Fruit fly (Drosophila melanogaster) whole organism, embryonic: ENCODE data around the gene Polr2I.
A peak's percentile ranks its signal among the peaks of the same experiment; 100 is the strongest.

ENCODE experiments used
- Aef1 ChIP-seq: fragments of 200-800 bp; sonication (Bioruptor generic); IDR thresholded peaks from 3 replicates; pipeline ENCODE4 v1.3.6; 2022; ENCODE audit warnings: missing biosample characterization, missing genetic modification characterization
- Antp ChIP-seq: fragments of 200-800 bp; sonication (Bioruptor generic); optimal IDR thresholded peaks from 3 replicates; lab custom pipeline; 2016; ENCODE audit warnings: missing biosample characterization, missing genetic modification characterization
- Awh ChIP-seq: fragments of 200-800 bp; sonication (Bioruptor generic); IDR thresholded peaks from 2 replicates; pipeline ENCODE4, ENCODE4 v1.3.6; 2022; ENCODE audit warnings: missing biosample characterization, missing genetic modification characterization
- CG10431 ChIP-seq: fragments of 200-800 bp; sonication (Bioruptor generic); optimal IDR thresholded peaks from 3 replicates; lab custom pipeline; 2018; ENCODE audit warnings: missing biosample characterization, mild to moderate bottlenecking, missing genetic modification characterization
- CG11085 ChIP-seq: fragments of 200-800 bp; sonication (Bioruptor generic); IDR thresholded peaks from 2 replicates; pipeline ENCODE4 v1.3.6; 2022; ENCODE audit warnings: missing biosample characterization, missing genetic modification characterization
- CG11456 ChIP-seq: fragments of 200-800 bp; sonication (Bioruptor generic); IDR thresholded peaks from 3 replicates; pipeline ENCODE4 v1.3.6; 2022; ENCODE audit warnings: missing biosample characterization, missing genetic modification characterization
- CG11696 ChIP-seq: fragments of 200-800 bp; sonication (Bioruptor generic); IDR thresholded peaks from 2 replicates; pipeline ENCODE4 v1.3.6; 2022; ENCODE audit warnings: missing biosample characterization, missing genetic modification characterization
- CG13775 ChIP-seq: fragments of 200-800 bp; sonication (Bioruptor generic); optimal IDR thresholded peaks from 3 replicates; lab custom pipeline; 2017; ENCODE audit warnings: missing biosample characterization, mild to moderate bottlenecking, missing genetic modification characterization
- CG16779 ChIP-seq: fragments of 200-800 bp; sonication (Bioruptor generic); IDR thresholded peaks from 2 replicates; pipeline ENCODE4 v1.3.6; 2022; ENCODE audit warnings: missing biosample characterization, missing genetic modification characterization
- CG17829 ChIP-seq: fragments of 200-800 bp; optimal IDR thresholded peaks from 2 replicates; lab custom pipeline; 2019; ENCODE audit warnings: missing biosample characterization, mild to moderate bottlenecking, missing genetic modification characterization, moderate library complexity
- CG18262 ChIP-seq: fragments of 200-800 bp; optimal IDR thresholded peaks from 3 replicates; lab custom pipeline; 2019; ENCODE audit warnings: missing biosample characterization, mild to moderate bottlenecking, missing genetic modification characterization, moderate library complexity
- CG2875 ChIP-seq: fragments of 200-800 bp; sonication (Bioruptor generic); optimal IDR thresholded peaks from 2 replicates; lab custom pipeline; 2017; ENCODE audit warnings: missing biosample characterization, mild to moderate bottlenecking, missing genetic modification characterization, missing genetic modification reagents
- CG32772 ChIP-seq: fragments of 200-800 bp; sonication (Bioruptor generic); IDR thresholded peaks from 2 replicates; pipeline ENCODE4 v1.3.6; 2022; ENCODE audit warnings: missing biosample characterization, missing genetic modification characterization
- CG33213 ChIP-seq: fragments of 200-800 bp; sonication (Bioruptor generic); optimal IDR thresholded peaks from 3 replicates; lab custom pipeline; 2016; ENCODE audit warnings: missing biosample characterization, missing genetic modification characterization
- CG3838 ChIP-seq: fragments of 200-800 bp; sonication (Bioruptor generic); optimal IDR thresholded peaks from 3 replicates; lab custom pipeline; 2016; ENCODE audit warnings: missing biosample characterization, missing genetic modification characterization
- CG4854 ChIP-seq: fragments of 200-800 bp; sonication (Bioruptor generic); optimal IDR thresholded peaks from 2 replicates; lab custom pipeline; 2016; ENCODE audit warnings: missing biosample characterization, missing genetic modification characterization, inconsistent platforms
- CG7372 ChIP-seq: fragments of 200-800 bp; sonication (Bioruptor generic); IDR thresholded peaks from 2 replicates; pipeline ENCODE4 v1.3.6; 2022; ENCODE audit warnings: missing biosample characterization, missing genetic modification characterization
- CG7786 ChIP-seq: fragments of 200-800 bp; sonication (Bioruptor generic); optimal IDR thresholded peaks from 2 replicates; lab custom pipeline; 2016; ENCODE audit warnings: missing biosample characterization, missing genetic modification characterization
- CG8290 ChIP-seq, 3 experiments: fragments of 200-800 bp; sonication (Bioruptor generic); optimal IDR thresholded peaks; 2 replicates each; lab custom pipeline; 2016 to 2019; ENCODE audit warnings: missing biosample characterization in 3 of 3, missing genetic modification characterization in 3 of 3, mild to moderate bottlenecking in 2 of 3, moderate library complexity in 1 of 3
- CHES-1-like ChIP-seq: fragments of 200-800 bp; sonication (Bioruptor generic); optimal IDR thresholded peaks from 2 replicates; lab custom pipeline; 2016; ENCODE audit warnings: missing biosample characterization, missing genetic modification characterization
- Dfd ChIP-seq, 2 experiments: fragments of >200 bp; optimal IDR thresholded peaks; 2 replicates each; lab custom pipeline; 2017; ENCODE audit warnings: missing biosample characterization in 2 of 2, missing genetic modification characterization in 2 of 2
- Doc2 ChIP-seq: fragments of 200-800 bp; sonication (Bioruptor generic); IDR thresholded peaks from 2 replicates; pipeline ENCODE4 v1.3.6; 2022; ENCODE audit warnings: missing biosample characterization, missing genetic modification characterization
- Doc3 ChIP-seq: fragments of 200-800 bp; sonication (Bioruptor generic); IDR thresholded peaks from 3 replicates; pipeline ENCODE4 v1.3.6; 2022; ENCODE audit warnings: missing biosample characterization, missing genetic modification characterization; ENCODE audit not compliant: partially characterized antibody
- H15 ChIP-seq: fragments of 200-800 bp; sonication (Bioruptor generic); IDR thresholded peaks from 3 replicates; pipeline ENCODE4 v1.3.6; 2022; ENCODE audit warnings: missing biosample characterization, missing genetic modification characterization
- Hr3 ChIP-seq: fragments of 200-800 bp; sonication (Bioruptor generic); optimal IDR thresholded peaks from 3 replicates; lab custom pipeline; 2016; ENCODE audit warnings: missing biosample characterization, missing genetic modification characterization
- Lhr ChIP-seq: fragments of 200-800 bp; sonication (Bioruptor generic); optimal IDR thresholded peaks from 3 replicates; lab custom pipeline; 2017; ENCODE audit warnings: mild to moderate bottlenecking, missing biosample characterization, missing genetic modification reagents, missing genetic modification characterization
- Myb ChIP-seq: fragments of 200-800 bp; sonication (Bioruptor generic); optimal IDR thresholded peaks from 2 replicates; lab custom pipeline; 2016; ENCODE audit warnings: missing biosample characterization, missing genetic modification characterization
- Nf-YB ChIP-seq: fragments of 200-800 bp; sonication (Bioruptor generic); optimal IDR thresholded peaks from 3 replicates; lab custom pipeline; 2019; ENCODE audit warnings: missing biosample characterization, mild to moderate bottlenecking, missing genetic modification characterization, moderate library complexity
- NfI ChIP-seq: fragments of 200-800 bp; sonication (Bioruptor generic); optimal IDR thresholded peaks from 3 replicates; lab custom pipeline; 2018; ENCODE audit warnings: missing biosample characterization, mild to moderate bottlenecking, missing genetic modification characterization, moderate library complexity
- Sin3A ChIP-seq: fragments of >200 bp; optimal IDR thresholded peaks from 2 replicates; lab custom pipeline; 2018
- TFAM ChIP-seq: fragments of 200-800 bp; sonication (Bioruptor generic); optimal IDR thresholded peaks from 2 replicates; lab custom pipeline; 2017; ENCODE audit warnings: missing biosample characterization, missing genetic modification characterization, inconsistent platforms
- Vsx1 ChIP-seq: fragments of 200-800 bp; sonication (Bioruptor generic); optimal IDR thresholded peaks from 2 replicates; lab custom pipeline; 2017; ENCODE audit warnings: missing biosample characterization, mild to moderate bottlenecking, missing genetic modification characterization, missing genetic modification reagents
- ash1 ChIP-seq: fragments of 200-800 bp; sonication (Bioruptor generic); optimal IDR thresholded peaks from 2 replicates; lab custom pipeline; 2018; ENCODE audit warnings: missing biosample characterization, mild to moderate bottlenecking, missing genetic modification characterization
- cas ChIP-seq: fragments of 200-800 bp; sonication (Bioruptor generic); IDR thresholded peaks from 2 replicates; pipeline ENCODE4 v1.3.6; 2022; ENCODE audit warnings: missing biosample characterization, missing genetic modification characterization
- chn ChIP-seq: fragments of 200-800 bp; sonication (Bioruptor generic); optimal IDR thresholded peaks from 2 replicates; lab custom pipeline; 2016; ENCODE audit warnings: missing biosample characterization, missing genetic modification characterization
- croc ChIP-seq: fragments of 200-800 bp; sonication (Bioruptor generic); conservative IDR thresholded peaks from 3 replicates; pipeline ENCODE4 v1.3.6; 2022; ENCODE audit warnings: missing biosample characterization, missing genetic modification characterization
- da ChIP-seq: fragments of 200-800 bp; sonication (Bioruptor generic); optimal IDR thresholded peaks from 2 replicates; lab custom pipeline; 2016; ENCODE audit warnings: missing biosample characterization, missing genetic modification characterization
- dimm ChIP-seq: fragments of 200-800 bp; sonication (Bioruptor generic); IDR thresholded peaks from 2 replicates; pipeline ENCODE4 v1.3.6; 2022; ENCODE audit warnings: missing biosample characterization, missing genetic modification characterization
- gt ChIP-seq: fragments of 200-800 bp; sonication (Bioruptor generic); IDR thresholded peaks from 2 replicates; pipeline ENCODE4 v1.3.6; 2022; ENCODE audit warnings: missing biosample characterization, missing genetic modification characterization
- inv ChIP-seq: fragments of 200-800 bp; sonication (Bioruptor generic); IDR thresholded peaks from 2 replicates; pipeline ENCODE4 v1.3.6; 2022; ENCODE audit warnings: missing biosample characterization, missing genetic modification characterization; ENCODE audit not compliant: partially characterized antibody
- ken ChIP-seq: fragments of 200-800 bp; sonication (Bioruptor generic); IDR thresholded peaks from 3 replicates; pipeline ENCODE4 v1.3.6; 2022; ENCODE audit warnings: missing biosample characterization, missing genetic modification characterization
- nom ChIP-seq: fragments of 200-800 bp; sonication (Bioruptor generic); optimal IDR thresholded peaks from 2 replicates; lab custom pipeline; 2017; ENCODE audit warnings: missing biosample characterization, missing genetic modification characterization, mild to moderate bottlenecking, moderate library complexity, missing genetic modification reagents
- oc ChIP-seq: fragments of 200-800 bp; sonication (Bioruptor generic); optimal IDR thresholded peaks from 2 replicates; lab custom pipeline; 2018; ENCODE audit warnings: missing biosample characterization, mild to moderate bottlenecking, missing genetic modification characterization, moderate library complexity
- p53 ChIP-seq: fragments of 200-800 bp; sonication (Bioruptor generic); optimal IDR thresholded peaks from 2 replicates; lab custom pipeline; 2016; ENCODE audit warnings: missing biosample characterization, missing genetic modification characterization
- pb ChIP-seq: fragments of 200-800 bp; sonication (Bioruptor generic); optimal IDR thresholded peaks from 3 replicates; lab custom pipeline; 2016; ENCODE audit warnings: missing biosample characterization, missing genetic modification characterization
- peb ChIP-seq: fragments of 200-800 bp; sonication (Bioruptor generic); IDR thresholded peaks from 2 replicates; pipeline ENCODE4 v1.3.6; 2022; ENCODE audit warnings: missing biosample characterization, missing genetic modification characterization
- pho ChIP-seq: fragments of 200-800 bp; sonication (Bioruptor generic); optimal IDR thresholded peaks from 2 replicates; lab custom pipeline; 2016; ENCODE audit warnings: missing biosample characterization, missing genetic modification characterization
- ranshi ChIP-seq: fragments of 200-800 bp; sonication (Bioruptor generic); IDR thresholded peaks from 2 replicates; pipeline ENCODE4 v1.3.6; 2022; ENCODE audit warnings: missing biosample characterization, missing genetic modification characterization
- ro ChIP-seq: fragments of 200-800 bp; sonication (Bioruptor generic); IDR thresholded peaks from 2 replicates; pipeline ENCODE4 v1.3.6; 2022; ENCODE audit warnings: missing biosample characterization, missing genetic modification characterization
- sens-2 ChIP-seq: fragments of 200-800 bp; sonication (Bioruptor generic); IDR thresholded peaks from 2 replicates; pipeline ENCODE4 v1.3.6; 2022; ENCODE audit warnings: missing biosample characterization, missing genetic modification characterization
- tna ChIP-seq: fragments of 200-800 bp; sonication (Bioruptor generic); IDR thresholded peaks from 2 replicates; pipeline ENCODE4 v1.3.6; 2022; ENCODE audit warnings: missing biosample characterization, missing genetic modification characterization; ENCODE audit not compliant: partially characterized antibody
- tx ChIP-seq: fragments of 200-800 bp; sonication (Bioruptor generic); optimal IDR thresholded peaks from 2 replicates; lab custom pipeline; 2016; ENCODE audit warnings: missing biosample characterization, missing genetic modification characterization

Polr2I gene

DNA sequence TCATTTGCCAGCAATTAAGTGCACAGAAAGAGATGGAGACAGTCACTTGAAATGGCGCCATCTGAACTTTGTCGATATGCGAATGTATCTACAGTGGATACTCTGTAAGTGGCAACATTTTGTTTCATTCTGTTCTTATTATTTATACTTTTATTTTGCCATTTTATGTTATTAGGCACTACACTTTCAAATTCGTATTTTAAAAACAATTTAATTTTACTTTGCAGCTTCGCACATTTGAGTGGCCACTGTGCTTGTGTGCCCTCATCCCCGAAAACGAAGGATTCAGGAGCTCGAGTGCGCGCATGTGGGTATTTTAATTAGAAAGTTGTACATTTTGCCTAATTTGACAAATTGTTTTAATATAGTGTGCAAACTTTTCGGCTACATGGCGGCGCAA, 48.5 kb downstream of the Polr2I start (continued):
- no peak for TF ChIP-seq tx (GFP tag; lab: Kevin White, UChicago)
- TF ChIP-seq CG13775 (GFP tag; lab: Kevin White, UChicago) = peak; percentile 4
- no peak for TF ChIP-seq CG11696 (GFP tag; lab: Robert Waterston, UW)
- no peak for TF ChIP-seq Lhr (GFP tag; lab: Kevin White, UChicago)
- TF ChIP-seq CG16779 (GFP tag; lab: Robert Waterston, UW) = no peak
- TF ChIP-seq Doc2 (GFP tag; lab: Robert Waterston, UW) = no peak
- 0 out of 3 replicates have a peak, but pooled peaks have one; percentile 47 for TF ChIP-seq H15 (GFP tag; lab: Robert Waterston, UW)
- TF ChIP-seq Awh = peak; percentile 27; the same call in 1 of the 2 replicates
- peak; percentile 58; the same call in 1 of the 2 replicates for TF ChIP-seq ranshi (GFP tag; lab: Robert Waterston, UW)
- no peak for TF ChIP-seq CG7372
- no peak for TF ChIP-seq Myb (GFP tag; lab: Kevin White, UChicago)
- TF ChIP-seq CHES-1-like = no peak
- no peak for TF ChIP-seq oc
- 0 out of 2 replicates have a peak, but pooled peaks have one; percentile 36 for TF ChIP-seq sens-2 (GFP tag; lab: Robert Waterston, UW)
- TF ChIP-seq da (GFP tag; lab: Kevin White, UChicago) = no peak
- no peak for TF ChIP-seq CG33213
- TF ChIP-seq NfI (GFP tag; lab: Kevin White, UChicago) = peak; percentile 20
- peak; percentile 4 for TF ChIP-seq pho (GFP tag; lab: Kevin White, UChicago)
- peak; percentile 59; the same call in 1 of the 3 replicates for TF ChIP-seq ken (GFP tag; lab: Robert Waterston, UW)
- TF ChIP-seq Dfd (GFP tag; optimal IDR thresholded peaks at IDR 0.05; lab: Kevin White, UChicago) = no peak
- peak; percentile 27; the same call in 1 of the 3 replicates for TF ChIP-seq croc (GFP tag; lab: Robert Waterston, UW)
- no peak for TF ChIP-seq Sin3A (lab: Kevin White, UChicago)
- TF ChIP-seq gt (GFP tag; lab: Robert Waterston, UW) = no peak
- TF ChIP-seq ash1 (GFP tag; lab: Kevin White, UChicago) = no peak
- no peak for TF ChIP-seq chn (GFP tag; lab: Kevin White, UChicago)
- peak; percentile 45; the same call in 2 of the 3 replicates for TF ChIP-seq Aef1
- no peak for TF ChIP-seq tna
- TF ChIP-seq CG7786 (GFP tag; lab: Kevin White, UChicago) = no peak
- no peak for TF ChIP-seq inv (GFP tag; lab: Robert Waterston, UW)
- TF ChIP-seq nom (GFP tag; lab: Kevin White, UChicago) = peak; percentile 48
- TF ChIP-seq Antp (GFP tag; lab: Kevin White, UChicago) = no peak
- no peak for TF ChIP-seq CG3838 (GFP tag; lab: Kevin White, UChicago)
- TF ChIP-seq Hr3 = no peak
- TF ChIP-seq CG17829 (tag; lab: Kevin White, UChicago) = peak; percentile 26
- no peak for TF ChIP-seq CG10431
- TF ChIP-seq dimm (GFP tag; lab: Robert Waterston, UW) = no peak
- TF ChIP-seq Nf-YB (GFP tag; lab: Kevin White, UChicago) = no peak
- TF ChIP-seq Vsx1 (GFP tag; lab: Kevin White, UChicago) = no peak
- TF ChIP-seq CG4854 = no peak
- TF ChIP-seq pb = no peak
- no peak for TF ChIP-seq CG8290 (GFP tag; optimal IDR thresholded peaks at IDR 0.05; lab: Kevin White, UChicago)
- peak in 1 of 2 experiments; percentile 42 for TF ChIP-seq CG8290 (tag; optimal IDR thresholded peaks at IDR 0.05; lab: Kevin White, UChicago)
- TF ChIP-seq peb (GFP tag; lab: Robert Waterston, UW) = 0 out of 2 replicates have a peak, but pooled peaks have one; percentile 25
- TF ChIP-seq CG32772 (GFP tag; lab: Robert Waterston, UW) = peak; percentile 58
- no peak for TF ChIP-seq Doc3 (GFP tag; lab: Robert Waterston, UW)
- TF ChIP-seq CG11085 (GFP tag; lab: Robert Waterston, UW) = no peak
- TF ChIP-seq p53 (GFP tag; lab: Kevin White, UChicago) = no peak
- peak; percentile 41 for TF ChIP-seq CG18262 (tag; lab: Kevin White, UChicago)
- TF ChIP-seq CG2875 (GFP tag; lab: Kevin White, UChicago) = no peak
- TF ChIP-seq ro (GFP tag; lab: Robert Waterston, UW) = no peak
- no peak for TF ChIP-seq cas (GFP tag; lab: Robert Waterston, UW)
- no peak for TF ChIP-seq TFAM
- TF ChIP-seq CG11456 (GFP tag; lab: Robert Waterston, UW) = peak; percentile 64; the same call in 1 of the 3 replicates
